Worm (Caenorhabditis elegans): ENCODE data around the gene wrt-3.

ce11 chrIV:9485040-9485439 is 7.8 kb upstream of the wrt-3 start, which contains the start of gene gadr-2:
- TF ChIP-seq jun-1 (tag; optimal IDR thresholded peaks at IDR 0.05), result no peak
- TF ChIP-seq ZK546.5 (tag; optimal IDR thresholded peaks at IDR 0.05), result no peak
- no peak for TF ChIP-seq egl-27 (tag; optimal IDR thresholded peaks at IDR 0.05)
- TF ChIP-seq unc-39 (tag; optimal IDR thresholded peaks at IDR 0.05), result no peak
- TF ChIP-seq unc-62 (GFP tag; optimal IDR thresholded peaks at IDR 0.05), result no peak
- TF ChIP-seq lin-15B (tag; optimal IDR thresholded peaks at IDR 0.05), result no peak
- no peak for TF ChIP-seq elt-2 (tag; optimal IDR thresholded peaks at IDR 0.05)
- no peak for TF ChIP-seq skn-1 (tag; optimal IDR thresholded peaks at IDR 0.05)
- no peak for TF ChIP-seq ceh-28 (tag; optimal IDR thresholded peaks at IDR 0.05)
- TF ChIP-seq egl-5 (tag; optimal IDR thresholded peaks at IDR 0.05), result no peak
- TF ChIP-seq snpc-4 (tag; optimal IDR thresholded peaks at IDR 0.05), result no peak
- no peak for TF ChIP-seq ama-1 (optimal IDR thresholded peaks at IDR 0.05)
- no peak for TF ChIP-seq lin-39 (tag; optimal IDR thresholded peaks at IDR 0.05)
- TF ChIP-seq fkh-10 (GFP tag; optimal IDR thresholded peaks at IDR 0.05), result no peak
